Worm (Caenorhabditis elegans): ENCODE measurements around the gene rga-4.

DNA sequence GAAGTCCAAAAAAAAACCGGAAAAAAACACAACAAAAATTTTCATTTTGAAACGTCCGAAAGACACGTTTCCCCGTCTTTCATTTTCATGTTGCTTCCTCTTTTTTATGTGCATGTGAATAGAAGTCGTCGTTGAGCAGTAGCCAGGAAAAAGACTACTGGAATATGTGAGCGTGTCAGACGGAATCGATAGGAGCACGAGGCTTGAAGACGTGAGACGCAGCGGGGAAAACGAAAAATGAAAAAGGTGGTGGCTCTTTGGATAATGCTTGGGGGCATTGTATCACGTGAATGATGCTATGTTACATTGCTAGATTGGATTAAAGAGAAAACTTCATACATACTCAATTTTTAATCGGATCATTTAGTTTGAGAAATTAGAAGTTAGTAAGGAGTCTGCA, 17.0 kb downstream of the rga-4 start:
- TF ChIP-seq skn-1 (tag; optimal IDR thresholded peaks at IDR 0.05) (no peak), nhr-12 (tag; optimal IDR thresholded peaks at IDR 0.05) (no peak), egl-27 (tag; optimal IDR thresholded peaks at IDR 0.05) (no peak), nhr-76 (tag; optimal IDR thresholded peaks at IDR 0.05) (no peak), pqm-1 (tag; optimal IDR thresholded peaks at IDR 0.05) (no peak), nhr-11 (tag; optimal IDR thresholded peaks at IDR 0.05) (no peak), fkh-8 (tag; optimal IDR thresholded peaks at IDR 0.05) (peak; percentile 94), ces-1 (GFP tag; optimal IDR thresholded peaks at IDR 0.05) (peak; percentile 45), lin-15B (tag; optimal IDR thresholded peaks at IDR 0.05) (no peak), mdl-1 (tag; optimal IDR thresholded peaks at IDR 0.05) (peak; percentile 24 to 30), ceh-90 (tag; optimal IDR thresholded peaks at IDR 0.05) (no peak), C04F5.9 (tag; optimal IDR thresholded peaks at IDR 0.05) (no peak)
